Worm (Caenorhabditis elegans) whole organism, late embryonic: Measurements from ENCODE around the gene npr-36.

Experiments
- C38D4.7 ChIP-seq: fragments of 200-800 bp; sonication (Bioruptor generic); optimal IDR thresholded peaks from 2 replicates; lab custom pipeline; 2018; ENCODE audit warnings: mild to moderate bottlenecking, missing genetic modification characterization, moderate library complexity, missing compliant biosample characterization
- K09A11.1 ChIP-seq: sonication (generic microtip); optimal IDR thresholded peaks from 2 replicates; lab custom pipeline; 2017; ENCODE audit warnings: antibody characterized with exemption, mild to moderate bottlenecking, missing genetic modification characterization, missing compliant biosample characterization; ENCODE audit not compliant: insufficient read depth
- ama-1 ChIP-seq: fragments of 150-350 bp; optimal IDR thresholded peaks from 2 replicates; lab custom pipeline; 2014
- ceh-34 ChIP-seq: sonication (generic microtip); optimal IDR thresholded peaks from 2 replicates; lab custom pipeline; 2016; ENCODE audit warnings: mild to moderate bottlenecking, missing genetic modification characterization, missing compliant biosample characterization
- dve-1 ChIP-seq: sonication (generic microtip); optimal IDR thresholded peaks from 2 replicates; lab custom pipeline; 2017; ENCODE audit warnings: antibody characterized with exemption, mild to moderate bottlenecking, missing genetic modification characterization, missing compliant biosample characterization
- eyg-1 ChIP-seq: sonication (generic microtip); optimal IDR thresholded peaks from 2 replicates; lab custom pipeline; 2016; ENCODE audit warnings: missing genotype, missing genetic modification characterization, missing compliant biosample characterization
- nhr-11 ChIP-seq: fragments of 150-350 bp; optimal IDR thresholded peaks from 2 replicates; lab custom pipeline; 2014; ENCODE audit warnings: missing biosample characterization, missing genetic modification characterization
- pat-9 ChIP-seq: fragments of 200-800 bp; sonication (Bioruptor generic); optimal IDR thresholded peaks from 2 replicates; lab custom pipeline; 2018; ENCODE audit warnings: mild to moderate bottlenecking, missing genetic modification characterization, moderate library complexity, missing compliant biosample characterization
- pqm-1 ChIP-seq: sonication (generic microtip); optimal IDR thresholded peaks from 2 replicates; lab custom pipeline; 2016; ENCODE audit warnings: missing genetic modification characterization, missing compliant biosample characterization
- rnt-1 ChIP-seq: sonication (generic microtip); optimal IDR thresholded peaks from 2 replicates; lab custom pipeline; 2016; ENCODE audit warnings: missing genetic modification characterization, missing compliant biosample characterization
- sdc-2 ChIP-seq: sonication (generic microtip); optimal IDR thresholded peaks from 2 replicates; lab custom pipeline; 2016; ENCODE audit warnings: missing genotype, missing genetic modification characterization, missing compliant biosample characterization
- syd-9 ChIP-seq: sonication (generic microtip); optimal IDR thresholded peaks from 2 replicates; lab custom pipeline; 2016; ENCODE audit warnings: mild to moderate bottlenecking, missing genetic modification characterization, moderate library complexity, missing compliant biosample characterization
- tbx-2 ChIP-seq: sonication (generic microtip); optimal IDR thresholded peaks from 2 replicates; lab custom pipeline; 2016; ENCODE audit warnings: missing genetic modification characterization, missing compliant biosample characterization

- TF ChIP-seq eyg-1 (no peak), C38D4.7 (GFP tag; lab: Kevin White, UChicago) (no peak), nhr-11 (tag; lab: Kevin White, UChicago) (no peak), K09A11.1 (tag; lab: Kevin White, UChicago) (no peak), syd-9 (no peak), ama-1 (no peak), sdc-2 (no peak), ceh-34 (tag; lab: Kevin White, UChicago) (no peak), tbx-2 (tag; lab: Kevin White, UChicago) (no peak), dve-1 (tag; lab: Kevin White, UChicago) (no peak), pqm-1 (tag; lab: Kevin White, UChicago) (no peak), pat-9 (no peak), rnt-1 (tag; lab: Kevin White, UChicago) (no peak)
Measured at ce11 chrX:17384343-17384742, 24.8 kb downstream of the npr-36 start.
